Worm (Caenorhabditis elegans) whole organism, L4/young adult: ENCODE results near the gene K03B4.4.

Experiments
- W03F9.2 ChIP-seq: fragments of 150-350 bp; optimal IDR thresholded peaks from 2 replicates; lab custom pipeline; 2014; ENCODE audit warnings: missing biosample characterization, missing genetic modification characterization
- dao-5 ChIP-seq: sonication (generic microtip); optimal IDR thresholded peaks from 2 replicates; lab custom pipeline; 2016; ENCODE audit warnings: missing genotype, missing genetic modification characterization, moderate library complexity, missing compliant biosample characterization
- him-1 ChIP-seq: sonication (generic microtip); optimal IDR thresholded peaks from 2 replicates; lab custom pipeline; 2016; ENCODE audit warnings: missing genotype, missing genetic modification reagents, missing genetic modification characterization, missing compliant biosample characterization

K03B4.4 gene

ce11 chrV:4693282-4693588 lies 11.5 kb downstream of the K03B4.4 start:
- TF ChIP-seq him-1 (no peak), W03F9.2 (tag; lab: Kevin White, UChicago) (no peak), dao-5 (tag; lab: Kevin White, UChicago) (no peak)

ce11 chrV:4694466-4695092 lies 12.8 kb downstream of the K03B4.4 start:
- TF ChIP-seq him-1 (no peak), W03F9.2 (tag; lab: Kevin White, UChicago) (no peak), dao-5 (tag; lab: Kevin White, UChicago) (no peak)

ce11 chrV:4698675-4699074 lies 16.9 kb downstream of the K03B4.4 start:
- TF ChIP-seq him-1 (no peak), W03F9.2 (tag; lab: Kevin White, UChicago) (no peak), dao-5 (tag; lab: Kevin White, UChicago) (no peak)

- TF ChIP-seq dao-5 (tag; lab: Kevin White, UChicago) (no peak), W03F9.2 (tag; lab: Kevin White, UChicago) (no peak), him-1 (no peak)
Measured at ce11 chrV:4700189-4700588, 18.4 kb downstream of the K03B4.4 start, which contains the start of gene ZC266.1. ZC266.1 (minus strand) TSS chrV:4700289.

ce11 chrV:4707646-4708045 lies 25.9 kb downstream of the K03B4.4 start:
- TF ChIP-seq him-1, result no peak

- TF ChIP-seq dao-5 (tag; lab: Kevin White, UChicago) (no peak), W03F9.2 (tag; lab: Kevin White, UChicago) (no peak), him-1 (no peak)
Measured at ce11 chrV:4710464-4710863, 28.7 kb downstream of the K03B4.4 start, which contains the start of gene oac-24. oac-24 (plus strand) TSS chrV:4710764.

ce11 chrV:4719965-4720364 lies 38.2 kb downstream of the K03B4.4 start, which contains the start of gene prx-6:
prx-6 (minus strand) TSS chrV:4720093.
- TF ChIP-seq W03F9.2 (tag; lab: Kevin White, UChicago) (no peak), him-1 (no peak), dao-5 (tag; lab: Kevin White, UChicago) (no peak)

- TF ChIP-seq dao-5 (tag; lab: Kevin White, UChicago), result no peak
Measured at ce11 chrV:4720884-4721464, 39.2 kb downstream of the K03B4.4 start.

- TF ChIP-seq dao-5 (tag; lab: Kevin White, UChicago) (no peak), him-1 (no peak), W03F9.2 (tag; lab: Kevin White, UChicago) (no peak)
Measured at ce11 chrV:4722314-4722713, 40.5 kb downstream of the K03B4.4 start, which contains the start of gene F39G3.5. F39G3.5 (plus strand) TSS chrV:4722614.

- no peak for TF ChIP-seq him-1
- no peak for TF ChIP-seq W03F9.2 (tag; lab: Kevin White, UChicago)
- no peak for TF ChIP-seq dao-5 (tag; lab: Kevin White, UChicago)
Measured at ce11 chrV:4724453-4724852, 42.7 kb downstream of the K03B4.4 start, which contains the start of gene F39G3.4. F39G3.4 (plus strand) TSS chrV:4724753.

ce11 chrV:4730075-4730474 lies 48.3 kb downstream of the K03B4.4 start, which contains the start of gene tig-2:
tig-2 (minus strand) TSS chrV:4730161.
- TF ChIP-seq W03F9.2 (tag; lab: Kevin White, UChicago), result no peak
- no peak for TF ChIP-seq him-1
- no peak for TF ChIP-seq dao-5 (tag; lab: Kevin White, UChicago)

- TF ChIP-seq W03F9.2 (tag; lab: Kevin White, UChicago) (peak; percentile 58), dao-5 (tag; lab: Kevin White, UChicago) (no peak), him-1 (peak; percentile 11)
Measured at ce11 chrV:4731154-4731961, 49.6 kb downstream of the K03B4.4 start, which contains the start of gene F39G3.3. F39G3.3 (plus strand) TSS chrV:4731911.

ce11 chrV:4733952-4734351 lies 52.2 kb downstream of the K03B4.4 start:
- no peak for TF ChIP-seq him-1

ce11 chrV:4734608-4735007 lies 52.8 kb downstream of the K03B4.4 start:
- TF ChIP-seq W03F9.2 (tag; lab: Kevin White, UChicago) (no peak), him-1 (no peak), dao-5 (tag; lab: Kevin White, UChicago) (no peak)
